Worm (Caenorhabditis elegans) whole organism, mixed stage, embryonic: ENCODE data around the gene Y56A3A.28.
A peak's percentile ranks its signal among the peaks of the same experiment; 100 is the strongest.

ENCODE experiments used
- bed-3 ChIP-seq: fragments of 200-800 bp; sonication (Bioruptor generic); optimal IDR thresholded peaks from 3 replicates; lab custom pipeline; 2018; ENCODE audit warnings: mild to moderate bottlenecking, missing genetic modification characterization, moderate library complexity, missing compliant biosample characterization
- blmp-1 ChIP-seq: fragments of 150-350 bp; optimal IDR thresholded peaks from 2 replicates; lab custom pipeline; 2014; ENCODE audit warnings: missing biosample characterization, missing genetic modification characterization
- ceh-39 ChIP-seq: fragments of 150-350 bp; optimal IDR thresholded peaks from 2 replicates; lab custom pipeline; 2014; ENCODE audit warnings: missing biosample characterization, missing genetic modification characterization
- ceh-43 ChIP-seq: fragments of 200-800 bp; sonication (Bioruptor generic); optimal IDR thresholded peaks from 2 replicates; lab custom pipeline; 2018; ENCODE audit warnings: mild to moderate bottlenecking, missing genetic modification characterization, moderate library complexity, missing compliant biosample characterization
- ceh-83 ChIP-seq: fragments of 200-800 bp; sonication (Bioruptor generic); optimal IDR thresholded peaks from 2 replicates; lab custom pipeline; 2018; ENCODE audit warnings: mild to moderate bottlenecking, missing genetic modification characterization, missing compliant biosample characterization
- ces-1 ChIP-seq: fragments of 150-350 bp; optimal IDR thresholded peaks from 2 replicates; lab custom pipeline; 2014; ENCODE audit warnings: missing biosample characterization, missing genetic modification reagents, missing genetic modification characterization
- cnd-1 ChIP-seq: fragments of 200-800 bp; sonication (Bioruptor generic); optimal IDR thresholded peaks from 2 replicates; lab custom pipeline; 2018; ENCODE audit warnings: mild to moderate bottlenecking, missing genetic modification characterization, missing compliant biosample characterization
- drap-1 ChIP-seq: fragments of 200-800 bp; sonication (Bioruptor generic); optimal IDR thresholded peaks from 3 replicates; lab custom pipeline; 2018; ENCODE audit warnings: mild to moderate bottlenecking, missing genetic modification characterization, missing compliant biosample characterization
- elt-1 ChIP-seq: sonication (generic microtip); optimal IDR thresholded peaks from 2 replicates; lab custom pipeline; 2017; ENCODE audit warnings: missing genetic modification characterization, mild to moderate bottlenecking, missing compliant biosample characterization, antibody characterized with exemption, moderate library complexity, borderline replicate concordance; ENCODE audit not compliant: insufficient read depth
- elt-3 ChIP-seq: fragments of 150-350 bp; optimal IDR thresholded peaks from 2 replicates; lab custom pipeline; 2014; ENCODE audit warnings: missing biosample characterization, missing genetic modification characterization
- flh-1 ChIP-seq: fragments of 200-800 bp; sonication (Bioruptor generic); optimal IDR thresholded peaks from 2 replicates; lab custom pipeline; 2018; ENCODE audit warnings: mild to moderate bottlenecking, missing genetic modification characterization, moderate library complexity, missing compliant biosample characterization
- ham-2 ChIP-seq: fragments of 200-800 bp; sonication (Bioruptor generic); optimal IDR thresholded peaks from 2 replicates; lab custom pipeline; 2018; ENCODE audit warnings: mild to moderate bottlenecking, missing genetic modification characterization, missing compliant biosample characterization
- hlh-1 ChIP-seq: fragments of 150-350 bp; optimal IDR thresholded peaks from 2 replicates; lab custom pipeline; 2014; ENCODE audit warnings: missing biosample characterization, missing genetic modification reagents, missing genetic modification characterization
- lin-13 ChIP-seq: fragments of 150-350 bp; optimal IDR thresholded peaks from 2 replicates; lab custom pipeline; 2014; ENCODE audit warnings: missing biosample characterization, missing genetic modification characterization
- lin-32 ChIP-seq: fragments of 200-800 bp; sonication (Bioruptor generic); optimal IDR thresholded peaks from 2 replicates; lab custom pipeline; 2018; ENCODE audit warnings: mild to moderate bottlenecking, missing genetic modification characterization, missing compliant biosample characterization
- lsy-2 ChIP-seq: fragments of 150-350 bp; optimal IDR thresholded peaks from 2 replicates; lab custom pipeline; 2014; ENCODE audit warnings: missing biosample characterization, missing genetic modification characterization
- mab-5 ChIP-seq: fragments of 150-350 bp; optimal IDR thresholded peaks from 2 replicates; lab custom pipeline; 2014; ENCODE audit warnings: missing biosample characterization, missing genetic modification characterization
- mep-1 ChIP-seq: fragments of 150-350 bp; optimal IDR thresholded peaks from 2 replicates; lab custom pipeline; 2017; ENCODE audit warnings: missing biosample characterization, missing genetic modification reagents, missing genetic modification characterization, inconsistent platforms
- mls-2 ChIP-seq: sonication (generic microtip); optimal IDR thresholded peaks from 2 replicates; lab custom pipeline; 2016; ENCODE audit warnings: mild to moderate bottlenecking, missing genetic modification characterization, moderate library complexity, missing compliant biosample characterization
- nhr-12 ChIP-seq: fragments of 150-350 bp; optimal IDR thresholded peaks from 2 replicates; lab custom pipeline; 2014; ENCODE audit warnings: missing biosample characterization, missing genetic modification characterization
- nhr-237 ChIP-seq: fragments of 150-350 bp; optimal IDR thresholded peaks from 2 replicates; lab custom pipeline; 2014; ENCODE audit warnings: missing biosample characterization, missing genetic modification characterization
- nhr-76 ChIP-seq: sonication (generic microtip); optimal IDR thresholded peaks from 2 replicates; lab custom pipeline; 2017; ENCODE audit warnings: missing biosample characterization, missing genetic modification characterization
- pha-4 ChIP-seq: fragments of 150-350 bp; optimal IDR thresholded peaks from 2 replicates; lab custom pipeline; 2018; ENCODE audit warnings: missing biosample characterization, missing genetic modification reagents, missing genetic modification characterization
- sem-2 ChIP-seq: fragments of 200-800 bp; sonication (Bioruptor generic); optimal IDR thresholded peaks from 2 replicates; lab custom pipeline; 2018; ENCODE audit warnings: mild to moderate bottlenecking, missing genetic modification characterization, missing compliant biosample characterization
- snpc-4 ChIP-seq: fragments of 150-350 bp; optimal IDR thresholded peaks from 2 replicates; lab custom pipeline; 2014; ENCODE audit warnings: missing biosample characterization, missing genetic modification characterization
- sptf-1 ChIP-seq: sonication (generic microtip); optimal IDR thresholded peaks from 2 replicates; lab custom pipeline; 2017; ENCODE audit warnings: mild to moderate bottlenecking, missing genetic modification characterization, moderate library complexity, missing compliant biosample characterization
- unc-120 ChIP-seq: sonication (generic microtip); optimal IDR thresholded peaks from 2 replicates; lab custom pipeline; 2017; ENCODE audit warnings: missing genetic modification characterization, missing compliant biosample characterization; ENCODE audit not compliant: poor library complexity, severe bottlenecking
- unc-39 ChIP-seq: fragments of 150-350 bp; optimal IDR thresholded peaks from 2 replicates; lab custom pipeline; 2014; ENCODE audit warnings: missing biosample characterization, missing genetic modification characterization
- zip-8 ChIP-seq: fragments of 150-350 bp; optimal IDR thresholded peaks from 2 replicates; lab custom pipeline; 2014; ENCODE audit warnings: missing biosample characterization, missing genetic modification characterization
- ztf-11 ChIP-seq: fragments of 150-350 bp; optimal IDR thresholded peaks from 2 replicates; lab custom pipeline; 2014; ENCODE audit warnings: missing biosample characterization, missing genetic modification characterization

Y56A3A.28 gene

DNA sequence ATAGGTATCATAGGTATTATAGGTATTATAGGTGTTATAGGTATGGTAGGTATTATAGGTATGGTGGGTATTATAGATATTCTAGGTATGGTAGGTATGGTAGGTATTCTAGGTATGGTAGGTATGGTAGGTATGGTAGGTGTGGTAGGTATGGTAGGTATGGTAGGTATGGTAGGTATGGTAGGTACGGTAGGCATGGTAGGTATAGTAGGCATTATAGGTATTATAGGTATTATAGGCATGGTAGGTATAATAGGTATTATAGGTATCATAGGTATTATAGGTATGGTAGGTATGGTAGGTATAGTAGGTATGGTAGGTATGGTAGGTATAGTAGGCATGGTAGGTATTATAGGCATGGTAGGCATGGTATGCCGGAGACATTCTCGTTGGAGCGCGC, 39.2 kb downstream of the Y56A3A.28 start:
- TF ChIP-seq sptf-1 (tag; lab: Kevin White, UChicago) (peak; percentile 20), ztf-11 (tag; lab: Kevin White, UChicago) (no peak)

DNA sequence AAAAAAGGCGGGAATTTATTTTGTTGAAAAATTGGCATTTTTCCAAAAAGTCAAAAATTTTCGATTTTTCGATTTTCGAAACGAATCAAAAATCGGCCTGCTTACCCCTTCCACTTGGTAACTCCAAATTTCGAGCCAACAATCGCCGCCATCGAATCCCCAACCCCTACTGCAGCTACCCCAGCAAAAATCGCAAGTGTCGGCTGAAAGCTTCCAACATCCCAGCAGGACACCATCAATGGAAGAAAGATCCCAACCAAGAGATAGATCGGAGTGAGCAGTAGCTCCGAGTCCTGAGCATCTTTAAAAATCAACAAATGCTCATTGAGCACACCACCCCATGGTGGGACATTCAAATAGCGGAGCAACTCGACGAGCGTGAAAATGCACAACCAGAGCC, 40.3 kb downstream of the Y56A3A.28 start:
- TF ChIP-seq flh-1 (GFP tag; lab: Kevin White, UChicago) (no peak), ham-2 (GFP tag; lab: Kevin White, UChicago) (no peak), elt-1 (tag; lab: Kevin White, UChicago) (no peak), ces-1 (GFP tag; lab: Kevin White, UChicago) (no peak), nhr-76 (tag; lab: Kevin White, UChicago) (no peak), ceh-43 (GFP tag; lab: Kevin White, UChicago) (no peak), sem-2 (GFP tag; lab: Kevin White, UChicago) (no peak)

DNA sequence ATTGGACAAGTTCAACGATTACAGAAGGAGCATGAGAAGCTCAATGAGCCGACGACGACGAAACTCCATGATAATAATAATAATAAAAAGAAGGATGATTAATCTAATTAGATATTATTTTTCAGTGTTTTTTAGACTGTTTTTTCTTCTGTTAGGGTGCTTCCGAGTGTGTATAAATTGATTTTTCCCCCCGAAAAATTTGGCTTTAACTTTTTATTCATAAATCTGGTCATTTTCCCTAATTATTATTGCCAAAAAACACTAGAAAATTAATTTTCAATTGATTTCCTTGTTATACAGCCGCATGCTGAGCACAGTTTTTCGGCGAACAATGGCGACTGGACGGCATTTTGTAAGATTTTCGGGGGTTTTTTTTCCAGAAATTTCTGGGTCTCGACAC, 47.6 kb downstream of the Y56A3A.28 start, which contains the start of gene nft-1:
TSS of gene nft-1 (plus strand) at position 301 of the 400 bp plus-strand sequence.
- TF ChIP-seq mab-5 (tag; lab: Kevin White, UChicago), result no peak
- TF ChIP-seq blmp-1 (tag; lab: Kevin White, UChicago), result no peak
- TF ChIP-seq ham-2 (GFP tag; lab: Kevin White, UChicago), result no peak
- no peak for TF ChIP-seq lin-32 (GFP tag; lab: Kevin White, UChicago)
- no peak for TF ChIP-seq snpc-4
- TF ChIP-seq unc-120 (tag; lab: Kevin White, UChicago), result no peak
- no peak for TF ChIP-seq nhr-12 (tag; lab: Kevin White, UChicago)
- no peak for TF ChIP-seq lin-13
- TF ChIP-seq flh-1 (GFP tag; lab: Kevin White, UChicago), result no peak
- no peak for TF ChIP-seq elt-1 (tag; lab: Kevin White, UChicago)
- TF ChIP-seq unc-39, result no peak
- TF ChIP-seq ceh-83 (GFP tag; lab: Kevin White, UChicago), result no peak
- TF ChIP-seq sem-2 (GFP tag; lab: Kevin White, UChicago), result no peak
- no peak for TF ChIP-seq nhr-76 (tag; lab: Kevin White, UChicago)
- TF ChIP-seq ceh-39, result no peak
- no peak for TF ChIP-seq ztf-11 (tag; lab: Kevin White, UChicago)
- no peak for TF ChIP-seq drap-1 (GFP tag; lab: Kevin White, UChicago)
- no peak for TF ChIP-seq bed-3 (GFP tag; lab: Kevin White, UChicago)
- no peak for TF ChIP-seq pha-4

DNA sequence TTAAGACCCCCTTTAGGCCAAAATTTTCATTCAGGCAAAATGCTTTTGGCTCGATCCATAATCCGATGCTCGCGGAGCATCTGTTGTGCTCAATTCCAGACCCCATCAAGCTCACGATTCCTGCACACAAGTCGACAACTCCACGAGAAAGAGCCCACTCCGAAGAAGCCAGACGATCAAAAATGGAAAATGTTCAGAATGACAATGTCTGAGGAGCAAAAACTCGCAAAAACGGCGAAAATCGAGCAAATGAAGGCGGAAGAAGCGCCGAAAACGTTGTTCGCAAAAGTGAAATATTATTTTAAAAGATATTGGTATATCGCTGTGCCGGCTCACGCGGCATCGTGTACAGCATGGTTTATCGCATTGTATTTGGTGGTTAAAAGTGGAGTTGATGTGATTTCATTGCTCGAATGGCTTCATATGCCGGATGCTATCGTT, 49.5 kb downstream of the Y56A3A.28 start, which contains the start of gene Y56A3A.22:
TSS of gene Y56A3A.22 (plus strand) at position 35 of the 441 bp plus-strand sequence.
- TF ChIP-seq unc-120 (tag; lab: Kevin White, UChicago) (no peak), snpc-4 (no peak), nhr-237 (no peak), ceh-43 (GFP tag; lab: Kevin White, UChicago) (no peak), ztf-11 (tag; lab: Kevin White, UChicago) (no peak), bed-3 (GFP tag; lab: Kevin White, UChicago) (no peak), mls-2 (tag; lab: Kevin White, UChicago) (no peak), unc-39 (no peak), hlh-1 (tag; lab: Kevin White, UChicago) (no peak), pha-4 (no peak), elt-3 (tag; lab: Kevin White, UChicago) (no peak), drap-1 (GFP tag; lab: Kevin White, UChicago) (no peak), blmp-1 (tag; lab: Kevin White, UChicago) (no peak), mab-5 (tag; lab: Kevin White, UChicago) (no peak), ceh-39 (no peak), ces-1 (GFP tag; lab: Kevin White, UChicago) (no peak), cnd-1 (tag; lab: Kevin White, UChicago) (no peak)

DNA sequence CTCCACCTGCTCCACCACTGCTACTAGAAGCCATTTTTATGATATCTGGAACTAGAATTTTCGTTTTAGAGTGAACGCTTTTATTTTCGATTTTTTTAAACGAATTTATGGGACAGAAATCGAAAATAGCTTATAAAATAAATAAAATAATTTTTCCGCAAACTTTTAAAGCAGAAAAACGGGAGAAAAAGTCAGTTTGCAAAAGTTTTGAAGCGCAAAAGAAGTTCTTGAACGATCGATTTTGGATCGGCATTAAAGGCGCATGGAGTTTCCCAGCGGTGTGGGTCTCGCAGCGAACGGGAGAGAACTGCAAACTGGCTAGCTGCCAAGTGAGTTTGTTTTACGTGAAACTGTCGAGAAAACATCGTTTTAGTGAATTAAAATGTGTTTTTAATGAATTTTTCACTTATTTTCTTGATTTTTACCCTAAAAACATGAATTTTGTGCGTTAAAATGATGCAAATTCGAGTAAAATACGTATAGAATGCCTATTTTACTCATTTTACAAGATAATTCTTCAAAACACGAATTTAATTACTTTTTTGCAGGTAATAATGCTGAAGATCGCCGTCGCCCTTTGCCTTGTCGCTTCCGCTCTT, 50.9 kb downstream of the Y56A3A.28 start, which contains the start of the genes ccf-1 and trap-4:
TSS of gene ccf-1 (minus strand) at position 51 of the 599 bp plus-strand sequence.
TSS of gene trap-4 (plus strand) at position 549 of the 599 bp plus-strand sequence.
- TF ChIP-seq zip-8 (tag; lab: Kevin White, UChicago) (no peak), blmp-1 (tag; lab: Kevin White, UChicago) (peak; percentile 30), hlh-1 (tag; lab: Kevin White, UChicago) (peak; percentile 13), lin-13 (peak; percentile 33), pha-4 (peak; percentile 29), ces-1 (GFP tag; lab: Kevin White, UChicago) (peak; percentile 37), bed-3 (GFP tag; lab: Kevin White, UChicago) (no peak), lsy-2 (tag; lab: Kevin White, UChicago) (peak; percentile 30), unc-120 (tag; lab: Kevin White, UChicago) (peak; percentile 36), mep-1 (tag; lab: Kevin White, UChicago) (peak; percentile 36), ceh-39 (peak; percentile 27)
